Worm (Caenorhabditis elegans) whole organism, early embryonic: ENCODE measurements around the gene pals-23.

Experiments used
- ama-1 ChIP-seq: fragments of 150-350 bp; optimal IDR thresholded peaks from 2 replicates; lab custom pipeline; 2014
- ets-7 ChIP-seq: sonication (generic microtip); optimal IDR thresholded peaks from 2 replicates; lab custom pipeline; 2016; ENCODE audit warnings: missing genotype, missing genetic modification characterization, missing compliant biosample characterization
- tra-4 ChIP-seq: sonication (generic microtip); optimal IDR thresholded peaks from 2 replicates; lab custom pipeline; 2017; ENCODE audit warnings: missing genetic modification characterization, missing compliant biosample characterization

- no peak for TF ChIP-seq ets-7 (tag; lab: Kevin White, UChicago)
- TF ChIP-seq tra-4 (tag; lab: Kevin White, UChicago), result no peak
- TF ChIP-seq ama-1, result no peak
These were observed 44.9 kb downstream of the pals-23 start, which contains the start of gene F40G9.18 for ce11 chrIII:169478-169877.
